Worm (Caenorhabditis elegans) whole organism, L4 larva: ENCODE measurements around the gene T07C12.10.

Experiments used
- D1046.2 ChIP-seq: fragments of 200-800 bp; sonication (Bioruptor generic); IDR thresholded peaks from 2 replicates; pipeline ENCODE4 v1.3.6; 2022; ENCODE audit warnings: missing genetic modification characterization, missing compliant biosample characterization
- F10B5.3 ChIP-seq: sonication (generic microtip); optimal IDR thresholded peaks from 2 replicates; lab custom pipeline; 2016; ENCODE audit warnings: mild to moderate bottlenecking, missing genetic modification characterization, missing compliant biosample characterization
- aha-1 ChIP-seq: fragments of 150-350 bp; peaks from one replicate; lab custom pipeline; 2014; ENCODE audit warnings: missing biosample characterization, missing genetic modification characterization
- aly-2 ChIP-seq: sonication (generic microtip); optimal IDR thresholded peaks from 2 replicates; lab custom pipeline; 2018; ENCODE audit warnings: missing biosample characterization, missing genetic modification characterization
- ceh-62 ChIP-seq: sonication (generic microtip); optimal IDR thresholded peaks from 2 replicates; lab custom pipeline; 2017; ENCODE audit warnings: missing biosample characterization, missing genetic modification characterization
- ces-1 ChIP-seq: fragments of 150-350 bp; sonication (generic microtip); optimal IDR thresholded peaks from 4 replicates; lab custom pipeline; 2014; ENCODE audit warnings: missing biosample characterization, missing genetic modification reagents, missing genetic modification characterization
- cey-2 ChIP-seq: sonication (generic microtip); optimal IDR thresholded peaks from 3 replicates; lab custom pipeline; 2017; ENCODE audit warnings: missing genetic modification characterization, mild to moderate bottlenecking, missing compliant biosample characterization, antibody characterized with exemption, borderline replicate concordance; ENCODE audit not compliant: insufficient read depth
- daf-16 ChIP-seq, 3 experiments: sonication (generic microtip); optimal IDR thresholded peaks; 2 replicates each; lab custom pipeline; 2016 to 2017; ENCODE audit warnings: missing genetic modification characterization in 3 of 3, missing genetic modification reagents in 3 of 3, mild to moderate bottlenecking in 2 of 3, missing compliant biosample characterization in 2 of 3, missing biosample characterization in 1 of 3, moderate library complexity in 1 of 3
- daf-19 ChIP-seq: fragments of 200-800 bp; sonication (Bioruptor generic); conservative IDR thresholded peaks from 2 replicates; pipeline ENCODE4 v1.3.6; 2022; ENCODE audit warnings: missing genetic modification characterization, missing compliant biosample characterization
- dmd-6 ChIP-seq: fragments of 200-800 bp; sonication (Bioruptor generic); IDR thresholded peaks from 2 replicates; pipeline ENCODE4 v1.3.6; 2022; ENCODE audit warnings: missing genetic modification reagents, missing genetic modification characterization, missing compliant biosample characterization
- dmd-8 ChIP-seq: fragments of 200-800 bp; sonication (Bioruptor generic); IDR thresholded peaks from 2 replicates; pipeline ENCODE4 v1.3.6; 2022; ENCODE audit warnings: missing genetic modification characterization, missing compliant biosample characterization
- dmd-9 ChIP-seq: fragments of 200-800 bp; sonication (Bioruptor generic); IDR thresholded peaks from 2 replicates; pipeline ENCODE4 v1.3.6; 2022; ENCODE audit warnings: missing genetic modification reagents, missing genetic modification characterization, missing compliant biosample characterization
- duxl-1 ChIP-seq: sonication (generic microtip); optimal IDR thresholded peaks from 2 replicates; lab custom pipeline; 2016; ENCODE audit warnings: mild to moderate bottlenecking, missing genetic modification characterization, moderate library complexity, missing compliant biosample characterization; ENCODE audit not compliant: poor library complexity
- dve-1 ChIP-seq: sonication (generic microtip); optimal IDR thresholded peaks from 2 replicates; lab custom pipeline; 2017; ENCODE audit warnings: antibody characterized with exemption, mild to moderate bottlenecking, missing genetic modification characterization, missing compliant biosample characterization; ENCODE audit not compliant: insufficient read depth
- fkh-10 ChIP-seq: fragments of 150-350 bp; optimal IDR thresholded peaks from 2 replicates; lab custom pipeline; 2014; ENCODE audit warnings: missing biosample characterization, missing genetic modification reagents, missing genetic modification characterization
- hlh-11 ChIP-seq: fragments of 200-800 bp; sonication (Bioruptor generic); optimal IDR thresholded peaks from 2 replicates; lab custom pipeline; 2018; ENCODE audit warnings: mild to moderate bottlenecking, missing genetic modification characterization, missing compliant biosample characterization
- hlh-30 ChIP-seq: sonication (generic microtip); optimal IDR thresholded peaks from 2 replicates; lab custom pipeline; 2017; ENCODE audit warnings: antibody characterized with exemption, mild to moderate bottlenecking, missing genetic modification characterization, missing compliant biosample characterization; ENCODE audit not compliant: insufficient read depth
- lin-1 ChIP-seq: fragments of 200-800 bp; sonication (Bioruptor generic); IDR thresholded peaks from 2 replicates; pipeline ENCODE4 v1.3.6; 2022; ENCODE audit warnings: missing genetic modification reagents, missing genetic modification characterization, missing compliant biosample characterization
- lin-15B ChIP-seq: fragments of 150-350 bp; sonication (generic microtip); optimal IDR thresholded peaks from 3 replicates; lab custom pipeline; 2014; ENCODE audit warnings: missing biosample characterization, missing genetic modification characterization
- mdl-1 ChIP-seq, 2 experiments: fragments of 150-350 bp in 1 of 2; sonication (generic microtip) in 1 of 2; optimal IDR thresholded peaks; 2 replicates each; lab custom pipeline; 2014 to 2017; ENCODE audit warnings: missing biosample characterization in 2 of 2, missing genetic modification characterization in 2 of 2
- mdt-29 ChIP-seq: fragments of 200-800 bp; sonication (Bioruptor generic); IDR thresholded peaks from 2 replicates; pipeline ENCODE4 v1.3.6; 2022; ENCODE audit warnings: missing genetic modification reagents, missing genetic modification characterization, missing compliant biosample characterization
- nhr-28 ChIP-seq: fragments of 150-350 bp; optimal IDR thresholded peaks from 2 replicates; lab custom pipeline; 2014; ENCODE audit warnings: missing biosample characterization, missing genetic modification characterization
- nhr-41 ChIP-seq: fragments of 200-800 bp; sonication (Bioruptor generic); IDR thresholded peaks from 2 replicates; pipeline ENCODE4 v1.3.6; 2022; ENCODE audit warnings: missing genetic modification reagents, missing genetic modification characterization, missing compliant biosample characterization
- nhr-48 ChIP-seq: sonication (generic microtip); optimal IDR thresholded peaks from 2 replicates; lab custom pipeline; 2016; ENCODE audit warnings: mild to moderate bottlenecking, missing genetic modification characterization, missing compliant biosample characterization
- nhr-6 ChIP-seq: fragments of 150-350 bp; optimal IDR thresholded peaks from 2 replicates; lab custom pipeline; 2014; ENCODE audit warnings: missing biosample characterization, missing genetic modification characterization
- php-3 ChIP-seq: fragments of 200-800 bp; sonication (Bioruptor generic); IDR thresholded peaks from 2 replicates; pipeline ENCODE4 v1.3.6; 2022; ENCODE audit warnings: missing genetic modification reagents, missing genetic modification characterization, missing compliant biosample characterization
- pqm-1 ChIP-seq: sonication (generic microtip); optimal IDR thresholded peaks from 2 replicates; lab custom pipeline; 2017; ENCODE audit warnings: missing biosample characterization, missing genetic modification characterization
- saeg-2 ChIP-seq: fragments of 200-800 bp; sonication (Bioruptor generic); IDR thresholded peaks from 2 replicates; pipeline ENCODE4 v1.3.6; 2022; ENCODE audit warnings: missing genetic modification reagents, missing genetic modification characterization, missing compliant biosample characterization
- skn-1 ChIP-seq: fragments of 150-350 bp; optimal IDR thresholded peaks from 2 replicates; lab custom pipeline; 2014; ENCODE audit warnings: missing biosample characterization, missing genetic modification characterization
- snpc-1.2 ChIP-seq: fragments of 200-800 bp; sonication (Bioruptor generic); IDR thresholded peaks from 2 replicates; pipeline ENCODE4 v1.3.6; 2022; ENCODE audit warnings: missing genetic modification reagents, missing genetic modification characterization, missing compliant biosample characterization
- spr-1 ChIP-seq: sonication (generic microtip); optimal IDR thresholded peaks from 2 replicates; lab custom pipeline; 2016; ENCODE audit warnings: mild to moderate bottlenecking, missing genetic modification characterization, missing compliant biosample characterization
- unc-39 ChIP-seq: sonication (generic microtip); optimal IDR thresholded peaks from 2 replicates; lab custom pipeline; 2017; ENCODE audit warnings: missing biosample characterization, missing genetic modification characterization
- zip-11 ChIP-seq: fragments of 200-800 bp; sonication (Bioruptor generic); IDR thresholded peaks from 2 replicates; pipeline ENCODE4 v1.3.6; 2022; ENCODE audit warnings: missing genetic modification characterization, missing compliant biosample characterization
- zip-2 ChIP-seq: fragments of 150-350 bp; optimal IDR thresholded peaks from 2 replicates; lab custom pipeline; 2014; ENCODE audit warnings: missing biosample characterization, missing genetic modification characterization

T07C12.10 gene

DNA sequence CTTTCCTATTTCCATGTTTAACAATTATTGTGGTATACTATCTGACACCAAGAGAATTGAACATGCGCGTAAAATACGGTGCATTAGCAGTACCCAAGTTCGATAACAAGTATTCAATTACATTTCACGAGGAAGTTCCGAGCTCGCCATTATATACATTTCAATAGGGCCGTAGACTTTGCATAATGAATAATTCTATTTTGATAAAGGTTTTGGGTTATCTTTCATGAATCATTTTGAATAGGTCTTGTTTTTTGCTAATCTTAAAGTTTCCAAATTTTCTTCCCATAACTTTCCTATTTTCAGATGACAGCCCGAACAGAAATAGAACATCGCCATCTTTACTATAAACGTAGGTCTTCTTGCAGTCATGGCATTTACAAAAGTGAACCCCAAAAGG lies 34.0 kb downstream of the T07C12.10 start, which contains the start of gene C50H2.13:
TSS of gene C50H2.13 (plus strand) at position 301 of the 400 bp plus-strand sequence.
- no peak for TF ChIP-seq ces-1 (GFP tag; lab: Kevin White, UChicago)
- no peak for TF ChIP-seq D1046.2 (GFP tag; lab: Robert Waterston, UW)
- TF ChIP-seq saeg-2 (GFP tag; lab: Robert Waterston, UW) = no peak
- TF ChIP-seq mdl-1 (tag; optimal IDR thresholded peaks at IDR 0.05; lab: Kevin White, UChicago) = no peak
- TF ChIP-seq aha-1 (tag; lab: Kevin White, UChicago) = peak; percentile 46

DNA sequence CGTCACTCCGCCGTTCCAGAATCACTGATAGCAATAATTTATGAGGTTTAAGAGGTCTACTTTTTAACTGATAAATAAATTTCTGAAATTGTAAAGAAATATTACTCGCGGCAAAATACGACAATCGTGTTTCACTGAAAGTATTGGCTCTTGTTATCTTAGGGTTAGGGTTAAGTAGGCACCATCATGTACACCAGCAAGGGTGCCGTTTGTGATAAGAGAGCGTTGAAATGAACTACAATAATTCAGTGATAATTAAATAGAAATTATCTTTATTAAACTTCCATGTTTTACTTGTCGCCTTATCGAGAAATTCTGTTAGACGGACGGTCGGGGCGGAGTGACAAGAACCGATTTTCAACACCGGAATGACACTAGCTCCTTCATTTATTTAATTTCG lies 34.6 kb downstream of the T07C12.10 start:
- TF ChIP-seq nhr-41 (GFP tag; lab: Robert Waterston, UW) = peak; percentile 23; the same call in 1 of the 2 replicates
- TF ChIP-seq dmd-9 (GFP tag; lab: Robert Waterston, UW) = no peak
- peak; percentile 74 for TF ChIP-seq hlh-11 (tag; lab: Kevin White, UChicago)
- no peak for TF ChIP-seq zip-2 (tag; lab: Kevin White, UChicago)
- no peak for TF ChIP-seq mdt-29
- TF ChIP-seq nhr-28 (tag; lab: Kevin White, UChicago) = peak; percentile 76
- TF ChIP-seq dve-1 = peak; percentile 61
- no peak for TF ChIP-seq skn-1 (tag; lab: Kevin White, UChicago)
- TF ChIP-seq pqm-1 (tag; lab: Kevin White, UChicago) = peak; percentile 97
- TF ChIP-seq fkh-10 (GFP tag; lab: Kevin White, UChicago) = no peak
- TF ChIP-seq dmd-6 (GFP tag; lab: Robert Waterston, UW) = peak; percentile 61
- no peak for TF ChIP-seq lin-15B (tag; lab: Kevin White, UChicago)
- TF ChIP-seq nhr-48 = peak; percentile 12
- TF ChIP-seq aly-2 = no peak
- peak in 1 of 2 experiments; percentile 17 for TF ChIP-seq daf-16 (GFP tag; optimal IDR thresholded peaks at IDR 0.05; lab: Kevin White, UChicago)
- peak; percentile 59 for TF ChIP-seq daf-16 (tag; optimal IDR thresholded peaks at IDR 0.05; lab: Kevin White, UChicago)
- 0 out of 2 replicates have a peak, but pooled peaks have one; percentile 37 for TF ChIP-seq php-3 (GFP tag; lab: Robert Waterston, UW)
- TF ChIP-seq spr-1 = no peak
- TF ChIP-seq dmd-8 (GFP tag; lab: Robert Waterston, UW) = no peak
- no peak for TF ChIP-seq F10B5.3 (tag; lab: Kevin White, UChicago)
- peak; percentile 35 for TF ChIP-seq cey-2

DNA sequence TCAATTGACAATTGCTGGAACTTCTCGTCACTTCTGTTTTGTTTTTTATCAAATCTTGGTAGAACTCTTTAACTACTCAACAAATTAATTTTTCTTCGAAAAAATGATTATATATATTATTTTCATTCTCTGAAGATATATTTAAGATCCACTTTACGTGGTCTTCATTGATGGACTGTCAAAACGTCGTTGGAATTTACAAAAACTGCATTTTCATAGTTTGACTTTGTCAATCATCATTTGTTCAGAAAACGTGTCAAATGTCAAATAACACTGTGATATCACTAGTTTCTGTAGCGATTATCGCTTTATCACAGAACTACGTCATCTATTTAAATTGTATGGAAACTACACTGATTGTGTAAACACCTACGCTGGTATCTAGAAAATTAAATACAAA lies 35.9 kb downstream of the T07C12.10 start:
- TF ChIP-seq dmd-6 (GFP tag; lab: Robert Waterston, UW) (peak; percentile 34; the same call in 1 of the 2 replicates), lin-1 (no peak), nhr-28 (tag; lab: Kevin White, UChicago) (peak; percentile 42), aha-1 (tag; lab: Kevin White, UChicago) (peak; percentile 91)

DNA sequence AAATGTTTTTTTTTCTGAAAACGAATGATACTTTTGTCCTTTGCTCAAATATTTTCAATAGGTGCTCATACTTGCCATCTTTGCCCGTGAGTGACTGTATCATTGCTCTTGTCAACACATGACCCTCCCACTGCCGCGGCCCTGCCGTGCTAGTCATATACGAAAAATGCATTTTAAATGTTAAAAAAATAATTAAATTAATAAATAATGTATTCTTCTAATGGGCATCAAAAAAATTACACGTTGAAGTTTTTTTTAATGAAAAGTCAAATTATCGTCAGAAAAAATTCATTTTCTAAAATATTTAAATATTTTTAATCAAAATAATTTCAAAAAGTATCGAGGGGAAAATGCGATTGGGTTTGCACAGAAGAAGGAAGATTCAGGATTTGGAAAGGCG lies 37.8 kb downstream of the T07C12.10 start, which contains the start of gene C50H2.7:
TSS of gene C50H2.7 (plus strand) at position 301 of the 400 bp plus-strand sequence.
- TF ChIP-seq duxl-1 (no peak), nhr-6 (tag; lab: Kevin White, UChicago) (no peak), hlh-30 (tag; lab: Kevin White, UChicago) (no peak), unc-39 (tag; lab: Kevin White, UChicago) (no peak), lin-15B (tag; lab: Kevin White, UChicago) (no peak), ceh-62 (tag; lab: Kevin White, UChicago) (no peak), daf-19 (no peak), snpc-1.2 (GFP tag; lab: Robert Waterston, UW) (no peak), zip-11 (GFP tag; lab: Robert Waterston, UW) (no peak)
